Worm (Caenorhabditis elegans): ENCODE results near the gene nspc-16.

Gene nspc-16

DNA sequence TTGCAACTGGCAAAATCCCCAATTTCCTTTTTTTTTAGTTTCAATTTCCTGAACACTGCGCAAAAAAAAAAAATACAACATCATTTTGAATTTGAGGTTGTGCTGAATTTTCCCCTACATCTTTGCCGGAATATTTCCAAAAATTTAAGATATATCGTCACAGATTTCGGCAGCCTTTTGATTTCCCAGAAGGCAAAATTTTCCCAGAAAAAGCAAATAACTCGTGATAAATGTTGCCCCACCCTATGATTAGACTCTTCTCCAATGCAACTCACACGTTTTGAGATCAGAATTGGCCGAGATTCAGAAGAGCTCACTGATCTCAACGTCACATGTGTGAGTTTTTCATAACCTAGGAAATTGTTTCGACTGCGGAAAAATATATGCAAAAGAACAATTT, 30.9 kb upstream of the nspc-16 start:
- TF ChIP-seq attf-3 (GFP tag; conservative IDR thresholded peaks at IDR 0.05), result no peak
- TF ChIP-seq nfya-2 (GFP tag; IDR thresholded peaks at IDR 0.05), result no peak
- no peak for TF ChIP-seq bed-2 (GFP tag; IDR thresholded peaks at IDR 0.05)
- no peak for TF ChIP-seq zim-3 (tag; optimal IDR thresholded peaks at IDR 0.05)
- no peak for TF ChIP-seq hmg-1.2 (GFP tag; IDR thresholded peaks at IDR 0.05)
- no peak for TF ChIP-seq rpc-1 (optimal IDR thresholded peaks at IDR 0.05)
- no peak for TF ChIP-seq rpc-1 (tag; optimal IDR thresholded peaks at IDR 0.05)

- 0 out of 2 replicates have a peak, but pooled peaks have one; percentile 6 for TF ChIP-seq egl-18 (GFP tag; IDR thresholded peaks at IDR 0.05)
- no peak for TF ChIP-seq nfyb-1 (GFP tag; IDR thresholded peaks at IDR 0.05)
- TF ChIP-seq lsy-27 (tag; optimal IDR thresholded peaks at IDR 0.05; ENCODE audit: borderline replicate concordance, insufficient read depth), result no peak
Measured at ce11 chrX:14495075-14495474, 28.3 kb upstream of the nspc-16 start.

DNA sequence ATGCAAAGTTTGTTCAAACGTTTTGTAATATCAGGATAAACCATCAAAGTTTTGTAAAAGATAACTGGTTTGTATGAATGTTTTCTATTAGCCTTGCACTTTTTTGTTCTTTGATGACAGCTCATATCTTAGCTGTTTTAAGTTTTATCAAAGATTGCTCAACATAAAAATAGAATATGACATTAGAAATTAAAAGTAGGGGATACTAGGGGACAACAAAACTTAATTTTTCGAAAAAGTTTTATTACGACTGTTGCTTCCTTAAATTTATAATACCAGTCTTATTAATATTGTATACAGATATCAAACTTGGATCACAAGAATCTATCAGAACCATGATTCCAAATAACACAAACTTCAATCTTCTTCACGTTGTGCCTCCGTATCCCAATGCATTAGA, 27.6 kb upstream of the nspc-16 start, which contains the start of gene ztf-14:
TSS of gene ztf-14 (plus strand) at position 301 of the 400 bp plus-strand sequence.
- no peak for TF ChIP-seq repo-1 (tag; optimal IDR thresholded peaks at IDR 0.05)
- no peak for TF ChIP-seq Y53G8AR.9 (GFP tag; conservative IDR thresholded peaks at IDR 0.05)
- no peak for TF ChIP-seq pbrm-1 (GFP tag; IDR thresholded peaks at IDR 0.05)
- no peak for TF ChIP-seq K12H6.12 (tag; optimal IDR thresholded peaks at IDR 0.05)
- TF ChIP-seq sdz-38 (tag; optimal IDR thresholded peaks at IDR 0.05), result no peak
- no peak for TF ChIP-seq snpc-3.4 (tag; optimal IDR thresholded peaks at IDR 0.05)
- no peak for TF ChIP-seq sptf-2 (GFP tag; optimal IDR thresholded peaks at IDR 0.05)
- TF ChIP-seq snpc-1.1 (tag; optimal IDR thresholded peaks at IDR 0.05; ENCODE audit: insufficient read depth), result no peak
- TF ChIP-seq hlh-26 (GFP tag; conservative IDR thresholded peaks at IDR 0.05), result no peak
- TF ChIP-seq akir-1 (GFP tag; optimal IDR thresholded peaks at IDR 0.05), result no peak
- TF ChIP-seq madf-8 (GFP tag; conservative IDR thresholded peaks at IDR 0.05), result no peak
- TF ChIP-seq nfyb-1 (GFP tag; IDR thresholded peaks at IDR 0.05), result no peak
- no peak for TF ChIP-seq ztf-28 (GFP tag; IDR thresholded peaks at IDR 0.05)
- TF ChIP-seq nfya-1 (tag; optimal IDR thresholded peaks at IDR 0.05; ENCODE audit: borderline replicate concordance, insufficient read depth), result no peak
- TF ChIP-seq snpc-4 (GFP tag; optimal IDR thresholded peaks at IDR 0.05), result no peak
- no peak for TF ChIP-seq snpc-4 (tag; optimal IDR thresholded peaks at IDR 0.05)
- TF ChIP-seq rec-8 (tag; optimal IDR thresholded peaks at IDR 0.05), result no peak

DNA sequence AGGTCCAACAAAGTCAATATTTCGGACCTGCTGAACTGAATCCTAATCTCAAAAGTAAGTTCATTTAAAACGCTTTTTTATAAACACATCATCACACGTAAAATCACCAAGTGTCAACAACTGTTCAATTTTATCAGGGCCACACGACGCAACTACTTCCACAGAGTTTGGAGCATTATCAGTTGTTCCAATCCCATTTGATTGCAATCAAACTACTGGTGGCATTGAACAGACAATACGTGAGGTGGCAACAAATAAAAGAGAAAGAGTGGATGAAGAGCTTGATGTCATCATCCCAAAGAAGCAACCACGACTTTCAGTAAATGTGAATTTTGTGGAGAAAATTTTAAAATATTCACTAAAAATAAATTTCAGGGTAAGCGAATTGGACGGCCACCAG, 26.8 kb upstream of the nspc-16 start:
- TF ChIP-seq Y67H2A.10 (GFP tag; conservative IDR thresholded peaks at IDR 0.05), result no peak
- peak; percentile 3 for TF ChIP-seq nhr-80 (tag; optimal IDR thresholded peaks at IDR 0.05)

ce11 chrX:14499830-14500409, 23.5 kb upstream of the nspc-16 start:
- TF ChIP-seq unc-62 (GFP tag; optimal IDR thresholded peaks at IDR 0.05), result peak; percentile 17
- TF ChIP-seq athp-1 (tag; optimal IDR thresholded peaks at IDR 0.05), result no peak
- no peak for TF ChIP-seq Y53F4B.3 (GFP tag; IDR thresholded peaks at IDR 0.05)

All from whole organism, young adult.